Worm (Caenorhabditis elegans) whole organism, L3 larva: ENCODE measurements around the gene mdt-15.

Experiments
- ZK546.5 ChIP-seq: sonication (generic microtip); optimal IDR thresholded peaks from 2 replicates; lab custom pipeline; 2017; ENCODE audit warnings: missing biosample characterization, missing genetic modification characterization
- aly-2 ChIP-seq: fragments of 150-350 bp; optimal IDR thresholded peaks from 2 replicates; lab custom pipeline; 2014; ENCODE audit warnings: missing biosample characterization, missing genetic modification characterization
- ceh-82 ChIP-seq: fragments of 150-350 bp; optimal IDR thresholded peaks from 2 replicates; lab custom pipeline; 2014; ENCODE audit warnings: missing biosample characterization, missing genetic modification characterization
- ceh-9 ChIP-seq: sonication (generic microtip); optimal IDR thresholded peaks from 2 replicates; lab custom pipeline; 2018; ENCODE audit warnings: missing biosample characterization, missing genetic modification characterization
- egl-27 ChIP-seq: sonication (generic microtip); optimal IDR thresholded peaks from 4 replicates; lab custom pipeline; 2017; ENCODE audit warnings: missing biosample characterization, missing genetic modification reagents, missing genetic modification characterization
- egl-5 ChIP-seq: fragments of 150-350 bp; optimal IDR thresholded peaks from 2 replicates; lab custom pipeline; 2017; ENCODE audit warnings: missing biosample characterization, missing genetic modification reagents, missing genetic modification characterization, inconsistent platforms
- elt-2 ChIP-seq: sonication (generic microtip); optimal IDR thresholded peaks from 2 replicates; lab custom pipeline; 2016; ENCODE audit warnings: missing genetic modification reagents, mild to moderate bottlenecking, missing genetic modification characterization, missing compliant biosample characterization
- fos-1 ChIP-seq: fragments of 150-350 bp; optimal IDR thresholded peaks from 2 replicates; lab custom pipeline; 2014; ENCODE audit warnings: missing biosample characterization, missing genetic modification characterization
- hmg-11 ChIP-seq: sonication (generic microtip); optimal IDR thresholded peaks from 2 replicates; lab custom pipeline; 2016; ENCODE audit warnings: missing genetic modification characterization, missing compliant biosample characterization
- jun-1 ChIP-seq: fragments of 150-350 bp; optimal IDR thresholded peaks from 2 replicates; lab custom pipeline; 2014; ENCODE audit warnings: missing biosample characterization, missing genetic modification reagents, missing genetic modification characterization
- lin-15B ChIP-seq: fragments of 150-350 bp; optimal IDR thresholded peaks from 2 replicates; lab custom pipeline; 2014; ENCODE audit warnings: missing biosample characterization, missing genetic modification characterization
- mml-1 ChIP-seq: fragments of 150-350 bp; sonication (generic microtip); optimal IDR thresholded peaks from 3 replicates; lab custom pipeline; 2014; ENCODE audit warnings: missing biosample characterization, missing genetic modification characterization
- nfya-1 ChIP-seq: sonication (generic microtip); optimal IDR thresholded peaks from 2 replicates; lab custom pipeline; 2017; ENCODE audit warnings: missing genetic modification characterization, mild to moderate bottlenecking, missing compliant biosample characterization, antibody characterized with exemption, moderate library complexity; ENCODE audit not compliant: insufficient read depth
- nhr-11 ChIP-seq: fragments of 150-350 bp; optimal IDR thresholded peaks from 2 replicates; lab custom pipeline; 2014; ENCODE audit warnings: missing biosample characterization, missing genetic modification characterization
- nhr-12 ChIP-seq: fragments of 150-350 bp; optimal IDR thresholded peaks from 2 replicates; lab custom pipeline; 2014; ENCODE audit warnings: missing biosample characterization, missing genetic modification characterization
- nhr-237 ChIP-seq: fragments of 150-350 bp; optimal IDR thresholded peaks from 2 replicates; lab custom pipeline; 2014; ENCODE audit warnings: missing biosample characterization, missing genetic modification characterization
- nhr-25 ChIP-seq: sonication (generic microtip); optimal IDR thresholded peaks from 2 replicates; lab custom pipeline; 2017; ENCODE audit warnings: missing biosample characterization, missing genetic modification characterization
- nhr-28 ChIP-seq: fragments of 150-350 bp; optimal IDR thresholded peaks from 2 replicates; lab custom pipeline; 2014; ENCODE audit warnings: missing biosample characterization, missing genetic modification characterization
- nhr-67 ChIP-seq: fragments of 150-350 bp; optimal IDR thresholded peaks from 2 replicates; lab custom pipeline; 2014; ENCODE audit warnings: missing biosample characterization, missing genetic modification characterization
- nhr-77 ChIP-seq: fragments of 150-350 bp; optimal IDR thresholded peaks from 2 replicates; lab custom pipeline; 2014; ENCODE audit warnings: missing biosample characterization, missing genetic modification characterization
- pha-4 ChIP-seq: fragments of 150-350 bp; optimal IDR thresholded peaks from 2 replicates; lab custom pipeline; 2014; ENCODE audit warnings: missing biosample characterization, missing genetic modification reagents, missing genetic modification characterization
- pqm-1 ChIP-seq: fragments of 150-350 bp; optimal IDR thresholded peaks from 2 replicates; lab custom pipeline; 2017; ENCODE audit warnings: missing biosample characterization, missing genetic modification characterization, inconsistent platforms
- sea-2 ChIP-seq: fragments of 150-350 bp; sonication (generic microtip); optimal IDR thresholded peaks from 4 replicates; lab custom pipeline; 2014; ENCODE audit warnings: missing biosample characterization, missing genetic modification reagents, missing genetic modification characterization
- snpc-4 ChIP-seq: fragments of 150-350 bp; optimal IDR thresholded peaks from 2 replicates; lab custom pipeline; 2014; ENCODE audit warnings: missing biosample characterization, missing genetic modification characterization
- tbx-2 ChIP-seq: sonication (generic microtip); optimal IDR thresholded peaks from 2 replicates; lab custom pipeline; 2016; ENCODE audit warnings: mild to moderate bottlenecking, missing genetic modification characterization, missing compliant biosample characterization
- unc-62 ChIP-seq: fragments of 150-350 bp; sonication (generic microtip); optimal IDR thresholded peaks from 4 replicates; lab custom pipeline; 2014; ENCODE audit warnings: missing biosample characterization, missing genetic modification reagents, missing genetic modification characterization
- zag-1 ChIP-seq: fragments of 150-350 bp; optimal IDR thresholded peaks from 2 replicates; lab custom pipeline; 2014; ENCODE audit warnings: missing biosample characterization, missing genetic modification characterization
- ztf-11 ChIP-seq: fragments of 150-350 bp; optimal IDR thresholded peaks from 2 replicates; lab custom pipeline; 2014; ENCODE audit warnings: missing biosample characterization, missing genetic modification characterization
- ztf-4 ChIP-seq: fragments of 150-350 bp; optimal IDR thresholded peaks from 2 replicates; lab custom pipeline; 2014; ENCODE audit warnings: missing biosample characterization, missing genetic modification characterization

Gene mdt-15

ce11 chrIII:5811957-5812356 is 21.6 kb downstream of the mdt-15 start:
- no peak for TF ChIP-seq unc-62 (GFP tag; lab: Kevin White, UChicago)
- TF ChIP-seq lin-15B (tag; lab: Kevin White, UChicago), result no peak
- no peak for TF ChIP-seq nhr-67 (tag; lab: Kevin White, UChicago)
- no peak for TF ChIP-seq elt-2 (tag; lab: Kevin White, UChicago)
- no peak for TF ChIP-seq zag-1
- no peak for TF ChIP-seq nhr-12 (tag; lab: Kevin White, UChicago)
- TF ChIP-seq tbx-2 (tag; lab: Kevin White, UChicago), result no peak
- no peak for TF ChIP-seq aly-2 (tag; lab: Kevin White, UChicago)

- no peak for TF ChIP-seq ceh-9 (tag; lab: Kevin White, UChicago)
- peak; percentile 70 for TF ChIP-seq pha-4 (tag; lab: Kevin White, UChicago)
- no peak for TF ChIP-seq sea-2 (GFP tag; lab: Kevin White, UChicago)
- TF ChIP-seq hmg-11 (tag; lab: Kevin White, UChicago), result no peak
- peak; percentile 12 for TF ChIP-seq elt-2 (tag; lab: Kevin White, UChicago)
- TF ChIP-seq pqm-1 (tag; lab: Kevin White, UChicago), result peak; percentile 18
- TF ChIP-seq fos-1 (tag; lab: Kevin White, UChicago), result no peak
These were observed 23.5 kb downstream of the mdt-15 start for ce11 chrIII:5810012-5810411.

DNA sequence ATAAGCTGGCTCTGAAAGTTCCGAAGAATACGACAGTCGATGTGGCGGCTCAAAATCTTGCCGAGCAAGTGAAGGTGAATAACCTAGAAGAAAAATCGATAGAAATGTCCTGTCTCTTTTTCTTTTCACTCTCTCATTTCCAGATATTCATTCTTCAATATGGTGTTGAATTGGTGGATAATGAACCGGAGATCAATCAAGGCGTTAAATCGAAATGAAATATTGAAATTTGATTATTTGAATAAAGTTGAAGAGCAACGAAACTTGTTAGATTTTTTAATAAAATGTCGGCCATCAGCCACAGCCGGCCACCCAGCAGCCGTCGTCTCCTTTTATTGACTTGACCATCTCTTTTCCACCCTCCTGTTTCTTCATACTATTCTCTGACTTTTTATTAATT is 26.8 kb downstream of the mdt-15 start, which contains the start of gene R12B2.2:
Gene R12B2.2, plus strand, starts transcription at position 301 of the 400 bp plus-strand sequence.
- no peak for TF ChIP-seq elt-2 (tag; lab: Kevin White, UChicago)
- peak; percentile 6 for TF ChIP-seq hmg-11 (tag; lab: Kevin White, UChicago)

ce11 chrIII:5805273-5805672 is 28.3 kb downstream of the mdt-15 start, which contains the start of gene R12B2.3:
Gene R12B2.3 (plus strand): TSS chrIII:5805573.
- TF ChIP-seq mml-1 (no peak), snpc-4 (tag; lab: Kevin White, UChicago) (no peak), unc-62 (GFP tag; lab: Kevin White, UChicago) (no peak), ceh-82 (tag; lab: Kevin White, UChicago) (no peak), sea-2 (GFP tag; lab: Kevin White, UChicago) (no peak), jun-1 (tag; lab: Kevin White, UChicago) (no peak), tbx-2 (tag; lab: Kevin White, UChicago) (no peak), nhr-237 (no peak), pha-4 (tag; lab: Kevin White, UChicago) (no peak), elt-2 (tag; lab: Kevin White, UChicago) (no peak), egl-27 (tag; lab: Kevin White, UChicago) (no peak), ztf-4 (tag; lab: Kevin White, UChicago) (no peak), nhr-77 (tag; lab: Kevin White, UChicago) (no peak), egl-5 (tag; lab: Kevin White, UChicago) (no peak)

DNA sequence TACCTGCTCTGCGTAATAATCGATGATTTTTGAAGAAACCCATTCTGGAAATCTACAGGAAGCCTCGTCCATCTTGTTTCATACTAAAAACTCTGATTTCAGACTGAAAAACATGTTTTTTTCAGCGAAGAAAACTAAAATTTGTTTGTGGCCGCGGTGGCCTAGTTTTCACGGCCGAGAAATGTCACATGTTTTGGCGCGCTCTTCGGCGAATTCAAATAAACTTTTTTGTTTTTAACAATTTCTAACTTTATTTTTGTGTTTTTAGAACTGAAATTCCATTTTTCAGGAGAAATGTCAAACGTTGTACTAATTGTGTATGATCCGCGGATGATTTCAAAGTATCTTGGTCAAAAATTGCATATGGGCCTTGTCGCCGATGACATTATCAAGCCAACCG is 30.6 kb downstream of the mdt-15 start, which contains the start of the genes polq-1 and him-10:
Gene polq-1, minus strand, starts transcription at position 190 of the 400 bp plus-strand sequence.
Gene him-10, plus strand, starts transcription at position 290 of the 400 bp plus-strand sequence.
- peak; percentile 20 for TF ChIP-seq lin-15B (tag; lab: Kevin White, UChicago)
- no peak for TF ChIP-seq nhr-25 (tag; lab: Kevin White, UChicago)
- TF ChIP-seq ztf-11 (tag; lab: Kevin White, UChicago), result no peak
- TF ChIP-seq nhr-28 (tag; lab: Kevin White, UChicago), result no peak
- TF ChIP-seq zag-1, result no peak
- peak; percentile 42 for TF ChIP-seq nfya-1
- no peak for TF ChIP-seq ZK546.5 (tag; lab: Kevin White, UChicago)

DNA sequence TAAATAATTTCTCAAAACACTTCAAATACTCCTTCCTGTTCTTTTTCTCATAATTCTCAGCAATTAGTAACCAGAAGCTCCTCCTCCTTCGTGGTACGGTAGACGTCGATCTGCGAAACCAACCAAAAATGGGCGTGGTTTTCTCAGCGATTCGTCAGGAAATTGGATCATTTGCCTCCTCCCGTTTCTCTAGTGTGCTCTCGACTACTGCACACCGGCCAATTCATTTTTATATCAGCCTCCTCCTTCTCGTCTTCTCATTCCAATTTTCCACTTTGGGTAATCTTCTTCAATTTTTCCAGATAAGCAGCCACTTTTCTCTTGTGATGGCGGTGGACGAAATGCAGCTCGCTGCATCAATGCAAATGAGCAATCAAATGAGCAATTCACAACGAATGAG is 34.8 kb downstream of the mdt-15 start, which contains the start of gene ceh-10:
Gene ceh-10, plus strand, starts transcription at position 301 of the 400 bp plus-strand sequence.
- TF ChIP-seq nfya-1 (no peak), snpc-4 (tag; lab: Kevin White, UChicago) (no peak)

- TF ChIP-seq nhr-11 (tag; lab: Kevin White, UChicago), result no peak
- TF ChIP-seq, all 47 proteins: peak for 0
These were observed 38.6 kb downstream of the mdt-15 start for ce11 chrIII:5794982-5795381.
